Worm (Caenorhabditis elegans): Measurements from ENCODE around the gene str-32.

- TF ChIP-seq elt-1 (tag; optimal IDR thresholded peaks at IDR 0.05) (peak; percentile 9), R02D3.7 (tag; optimal IDR thresholded peaks at IDR 0.05) (no peak), nhr-23 (tag; optimal IDR thresholded peaks at IDR 0.05) (peak; percentile 54), nhr-76 (tag; optimal IDR thresholded peaks at IDR 0.05) (no peak), mdl-1 (tag; optimal IDR thresholded peaks at IDR 0.05) (no peak), unc-62 (GFP tag; optimal IDR thresholded peaks at IDR 0.05) (no peak), ztf-11 (tag; optimal IDR thresholded peaks at IDR 0.05) (no peak), lin-39 (tag; optimal IDR thresholded peaks at IDR 0.05) (no peak), lin-15B (tag; optimal IDR thresholded peaks at IDR 0.05) (no peak), pqm-1 (tag; optimal IDR thresholded peaks at IDR 0.05) (no peak), nhr-25 (tag; optimal IDR thresholded peaks at IDR 0.05) (peak; percentile 58)
Observed at ce11 chrV:4908591-4908990, 27.3 kb upstream of the str-32 start, which contains the start of gene ugt-13.
